Worm (Caenorhabditis elegans) whole organism, young adult: ENCODE results near the gene lev-8.

Experiments used
- B0261.1 ChIP-seq: sonication (generic microtip); optimal IDR thresholded peaks from 2 replicates; lab custom pipeline; 2016; ENCODE audit warnings: mild to moderate bottlenecking, missing genetic modification characterization, moderate library complexity, missing compliant biosample characterization
- C06A6.2 ChIP-seq: fragments of 200-800 bp; sonication (Bioruptor generic); conservative IDR thresholded peaks from 2 replicates; pipeline ENCODE4 v1.3.6; 2022; ENCODE audit warnings: missing genetic modification characterization, missing compliant biosample characterization
- F10E7.11 ChIP-seq: sonication (generic microtip); optimal IDR thresholded peaks from 2 replicates; lab custom pipeline; 2017; ENCODE audit warnings: mild to moderate bottlenecking, missing genetic modification characterization, moderate library complexity, missing compliant biosample characterization
- F22D6.2 ChIP-seq: sonication (generic microtip); optimal IDR thresholded peaks from 2 replicates; lab custom pipeline; 2016; ENCODE audit warnings: mild to moderate bottlenecking, missing genetic modification characterization, missing compliant biosample characterization
- F33H1.4 ChIP-seq: fragments of 200-800 bp; sonication (Bioruptor generic); IDR thresholded peaks from 2 replicates; pipeline ENCODE4 v1.3.6; 2022; ENCODE audit warnings: missing genetic modification reagents, missing genetic modification characterization, missing compliant biosample characterization
- F52B5.7 ChIP-seq: sonication (generic microtip); optimal IDR thresholded peaks from 2 replicates; lab custom pipeline; 2016; ENCODE audit warnings: mild to moderate bottlenecking, missing genetic modification characterization, missing compliant biosample characterization
- F57A8.1 ChIP-seq: fragments of 200-800 bp; sonication (Bioruptor generic); optimal IDR thresholded peaks from 2 replicates; lab custom pipeline; 2018; ENCODE audit warnings: mild to moderate bottlenecking, missing genetic modification characterization, moderate library complexity, missing compliant biosample characterization
- K11D2.4 ChIP-seq: fragments of 200-800 bp; sonication (Bioruptor generic); IDR thresholded peaks from 2 replicates; pipeline ENCODE4 v1.3.6; 2022; ENCODE audit warnings: missing genetic modification reagents, missing genetic modification characterization, missing compliant biosample characterization
- T07F8.4 ChIP-seq: sonication (generic microtip); optimal IDR thresholded peaks from 2 replicates; lab custom pipeline; 2016; ENCODE audit warnings: mild to moderate bottlenecking, missing genetic modification characterization, moderate library complexity, missing compliant biosample characterization
- Y53F4B.3 ChIP-seq: fragments of 200-800 bp; sonication (Bioruptor generic); IDR thresholded peaks from 2 replicates; pipeline ENCODE4 v1.3.6; 2022; ENCODE audit warnings: missing genetic modification reagents, missing genetic modification characterization, missing compliant biosample characterization
- aptf-3 ChIP-seq: fragments of 200-800 bp; sonication (Bioruptor generic); IDR thresholded peaks from 2 replicates; pipeline ENCODE4 v1.3.6; 2022; ENCODE audit warnings: missing genetic modification characterization, missing compliant biosample characterization
- atf-7 ChIP-seq: sonication (generic microtip); optimal IDR thresholded peaks from 2 replicates; lab custom pipeline; 2017; ENCODE audit warnings: mild to moderate bottlenecking, missing genetic modification characterization, missing compliant biosample characterization
- athp-1 ChIP-seq: sonication (generic microtip); optimal IDR thresholded peaks from 2 replicates; lab custom pipeline; 2017; ENCODE audit warnings: mild to moderate bottlenecking, missing genetic modification characterization, missing compliant biosample characterization
- attf-5 ChIP-seq: fragments of 200-800 bp; sonication (Bioruptor generic); optimal IDR thresholded peaks from 2 replicates; lab custom pipeline; 2018; ENCODE audit warnings: mild to moderate bottlenecking, missing genetic modification characterization, missing compliant biosample characterization
- ceh-100 ChIP-seq: fragments of 200-800 bp; sonication (Bioruptor generic); IDR thresholded peaks from 2 replicates; pipeline ENCODE4 v1.3.6; 2022; ENCODE audit warnings: missing genetic modification reagents, missing genetic modification characterization, missing compliant biosample characterization
- ceh-79 ChIP-seq: sonication (generic microtip); optimal IDR thresholded peaks from 2 replicates; lab custom pipeline; 2017; ENCODE audit warnings: mild to moderate bottlenecking, missing genetic modification characterization, missing compliant biosample characterization
- efl-1 ChIP-seq: fragments of 150-350 bp; optimal IDR thresholded peaks from 2 replicates; lab custom pipeline; 2014; ENCODE audit warnings: missing biosample characterization, missing genetic modification reagents, missing genetic modification characterization
- egrh-3 ChIP-seq: fragments of 200-800 bp; sonication (Bioruptor generic); IDR thresholded peaks from 2 replicates; pipeline ENCODE4 v1.3.6; 2022; ENCODE audit warnings: missing genetic modification reagents, missing genetic modification characterization, missing compliant biosample characterization
- fkh-3 ChIP-seq: sonication (generic microtip); optimal IDR thresholded peaks from 2 replicates; lab custom pipeline; 2016; ENCODE audit warnings: mild to moderate bottlenecking, missing genetic modification characterization, missing compliant biosample characterization
- him-1 ChIP-seq: sonication (generic microtip); optimal IDR thresholded peaks from 2 replicates; lab custom pipeline; 2016; ENCODE audit warnings: missing genotype, missing genetic modification reagents, missing genetic modification characterization, missing compliant biosample characterization
- hlh-12 ChIP-seq: sonication (generic microtip); optimal IDR thresholded peaks from 2 replicates; lab custom pipeline; 2016; ENCODE audit warnings: missing genetic modification characterization, missing compliant biosample characterization
- hlh-26 ChIP-seq: fragments of 200-800 bp; sonication (Bioruptor generic); conservative IDR thresholded peaks from 2 replicates; pipeline ENCODE4 v1.3.6; 2022; ENCODE audit warnings: missing genetic modification reagents, missing genetic modification characterization, missing compliant biosample characterization
- lag-1 ChIP-seq: fragments of 200-800 bp; sonication (Bioruptor generic); IDR thresholded peaks from 2 replicates; pipeline ENCODE4 v1.3.6; 2022; ENCODE audit warnings: missing genetic modification reagents, missing genetic modification characterization, missing compliant biosample characterization
- let-526 ChIP-seq: fragments of 200-800 bp; sonication (Bioruptor generic); IDR thresholded peaks from 2 replicates; pipeline ENCODE4 v1.3.6; 2022; ENCODE audit warnings: missing genetic modification reagents, missing genetic modification characterization, missing compliant biosample characterization
- lin-26 ChIP-seq: fragments of 200-800 bp; sonication (Bioruptor generic); IDR thresholded peaks from 2 replicates; pipeline ENCODE4 v1.3.6; 2022; ENCODE audit warnings: missing genetic modification reagents, missing genetic modification characterization, missing compliant biosample characterization
- lir-1 ChIP-seq: fragments of 200-800 bp; sonication (Bioruptor generic); conservative IDR thresholded peaks from 2 replicates; pipeline ENCODE4 v1.3.6; 2022; ENCODE audit warnings: missing genetic modification reagents, missing genetic modification characterization, missing compliant biosample characterization
- madf-3 ChIP-seq: fragments of 200-800 bp; sonication (Bioruptor generic); IDR thresholded peaks from 2 replicates; pipeline ENCODE4 v1.3.6; 2022; ENCODE audit warnings: missing genetic modification reagents, missing genetic modification characterization, missing compliant biosample characterization
- nfya-1 ChIP-seq: sonication (generic microtip); optimal IDR thresholded peaks from 2 replicates; lab custom pipeline; 2017; ENCODE audit warnings: antibody characterized with exemption, missing compliant biosample characterization, missing genetic modification characterization, borderline replicate concordance; ENCODE audit not compliant: insufficient read depth
- nfya-2 ChIP-seq: fragments of 200-800 bp; sonication (Bioruptor generic); IDR thresholded peaks from 2 replicates; pipeline ENCODE4 v1.3.6; 2022; ENCODE audit warnings: missing genetic modification reagents, missing genetic modification characterization, missing compliant biosample characterization
- nfyb-1 ChIP-seq: fragments of 200-800 bp; sonication (Bioruptor generic); IDR thresholded peaks from 2 replicates; pipeline ENCODE4 v1.3.6; 2022; ENCODE audit warnings: missing genetic modification reagents, missing genetic modification characterization, missing compliant biosample characterization
- pbrm-1 ChIP-seq: fragments of 200-800 bp; sonication (Bioruptor generic); IDR thresholded peaks from 2 replicates; pipeline ENCODE4 v1.3.6; 2022; ENCODE audit warnings: missing genetic modification reagents, missing genetic modification characterization, missing compliant biosample characterization
- sea-2 ChIP-seq: fragments of 200-800 bp; sonication (Bioruptor generic); IDR thresholded peaks from 2 replicates; pipeline ENCODE4 v1.3.6; 2022; ENCODE audit warnings: missing genetic modification characterization, missing compliant biosample characterization
- snpc-1.1 ChIP-seq: sonication (generic microtip); optimal IDR thresholded peaks from 2 replicates; lab custom pipeline; 2017; ENCODE audit warnings: missing genetic modification characterization, mild to moderate bottlenecking, missing compliant biosample characterization, antibody characterized with exemption, moderate library complexity, missing genotype, missing genetic modification reagents; ENCODE audit not compliant: insufficient read depth
- snpc-3.4 ChIP-seq: sonication (generic microtip); optimal IDR thresholded peaks from 2 replicates; lab custom pipeline; 2017; ENCODE audit warnings: missing genetic modification characterization, mild to moderate bottlenecking, missing compliant biosample characterization, antibody characterized with exemption, moderate library complexity, missing genotype, missing genetic modification reagents
- sptf-2 ChIP-seq: fragments of 200-800 bp; sonication (Bioruptor generic); optimal IDR thresholded peaks from 2 replicates; lab custom pipeline; 2018; ENCODE audit warnings: mild to moderate bottlenecking, missing genetic modification characterization, missing compliant biosample characterization
- tbp1 ChIP-seq: fragments of 200-800 bp; sonication (Bioruptor generic); optimal IDR thresholded peaks from 2 replicates; lab custom pipeline; 2018; ENCODE audit warnings: mild to moderate bottlenecking, missing genetic modification characterization, missing compliant biosample characterization
- zfh-2 ChIP-seq: fragments of 200-800 bp; sonication (Bioruptor generic); conservative IDR thresholded peaks from 2 replicates; pipeline ENCODE4 v1.3.6; 2022; ENCODE audit warnings: missing genetic modification reagents, missing genetic modification characterization, missing compliant biosample characterization
- zim-3 ChIP-seq: sonication (generic microtip); optimal IDR thresholded peaks from 2 replicates; lab custom pipeline; 2017; ENCODE audit warnings: mild to moderate bottlenecking, missing genetic modification characterization, moderate library complexity, missing compliant biosample characterization
- ztf-22 ChIP-seq: fragments of 200-800 bp; sonication (Bioruptor generic); optimal IDR thresholded peaks from 2 replicates; lab custom pipeline; 2018; ENCODE audit warnings: mild to moderate bottlenecking, missing genetic modification characterization, moderate library complexity, missing compliant biosample characterization
- ztf-26 ChIP-seq: sonication (generic microtip); optimal IDR thresholded peaks from 2 replicates; lab custom pipeline; 2017; ENCODE audit warnings: missing genetic modification characterization, missing compliant biosample characterization

The lev-8 gene

DNA sequence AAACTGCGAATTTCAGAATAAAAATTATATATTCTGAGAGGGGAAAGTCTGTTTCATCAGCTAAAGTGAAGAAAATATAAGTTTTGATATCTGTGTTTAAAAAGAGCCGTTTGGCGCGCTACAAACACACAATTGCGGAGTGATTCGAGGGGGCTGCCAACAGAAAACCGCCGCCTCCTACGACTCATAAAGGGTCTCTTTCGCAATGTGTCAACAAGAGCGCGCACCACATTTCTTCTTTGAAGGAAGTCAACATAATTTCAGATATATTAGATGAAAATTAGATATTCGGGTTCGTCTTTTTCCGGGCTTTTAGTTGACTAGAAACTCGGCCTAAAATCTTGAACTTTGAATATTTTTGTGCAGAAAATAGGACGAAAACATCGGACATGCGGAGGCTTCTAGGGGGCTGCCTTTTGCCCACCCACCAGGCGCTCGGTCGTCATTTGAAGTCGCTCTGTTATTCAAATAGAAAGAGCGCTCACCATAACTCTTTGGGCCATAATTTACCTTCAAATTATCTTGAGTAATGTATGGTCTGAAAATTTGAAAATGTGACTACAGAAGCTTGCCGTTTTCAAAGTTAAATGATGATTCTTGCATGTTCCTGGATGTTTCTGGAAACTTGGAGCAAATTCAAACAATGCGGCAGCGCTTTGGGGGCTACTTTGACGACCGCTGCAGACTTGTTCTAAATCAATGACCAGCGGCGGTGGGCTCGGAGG is 45.2 kb downstream of the lev-8 start (continued):
- TF ChIP-seq F52B5.7 (tag; lab: Kevin White, UChicago) (peak; percentile 82), egrh-3 (GFP tag; lab: Robert Waterston, UW) (peak; percentile 80), madf-3 (peak; percentile 54; the same call in 1 of the 2 replicates), nfyb-1 (GFP tag; lab: Robert Waterston, UW) (peak; percentile 96), athp-1 (peak; percentile 88), zim-3 (tag; lab: Kevin White, UChicago) (no peak), nfya-1 (tag; lab: Kevin White, UChicago) (no peak), B0261.1 (tag; lab: Kevin White, UChicago) (peak; percentile 48), Y53F4B.3 (no peak), tbp1 (GFP tag; lab: Kevin White, UChicago) (peak; percentile 74), ceh-100 (peak; percentile 14; the same call in 1 of the 2 replicates), aptf-3 (GFP tag; lab: Robert Waterston, UW) (no peak), pbrm-1 (GFP tag; lab: Robert Waterston, UW) (peak; percentile 95), ztf-26 (peak; percentile 99), F10E7.11 (tag; lab: Kevin White, UChicago) (peak; percentile 35), F57A8.1 (GFP tag; lab: Kevin White, UChicago) (peak; percentile 68), C06A6.2 (GFP tag; lab: Robert Waterston, UW) (peak; percentile 89), T07F8.4 (tag; lab: Kevin White, UChicago) (peak; percentile 23)

DNA sequence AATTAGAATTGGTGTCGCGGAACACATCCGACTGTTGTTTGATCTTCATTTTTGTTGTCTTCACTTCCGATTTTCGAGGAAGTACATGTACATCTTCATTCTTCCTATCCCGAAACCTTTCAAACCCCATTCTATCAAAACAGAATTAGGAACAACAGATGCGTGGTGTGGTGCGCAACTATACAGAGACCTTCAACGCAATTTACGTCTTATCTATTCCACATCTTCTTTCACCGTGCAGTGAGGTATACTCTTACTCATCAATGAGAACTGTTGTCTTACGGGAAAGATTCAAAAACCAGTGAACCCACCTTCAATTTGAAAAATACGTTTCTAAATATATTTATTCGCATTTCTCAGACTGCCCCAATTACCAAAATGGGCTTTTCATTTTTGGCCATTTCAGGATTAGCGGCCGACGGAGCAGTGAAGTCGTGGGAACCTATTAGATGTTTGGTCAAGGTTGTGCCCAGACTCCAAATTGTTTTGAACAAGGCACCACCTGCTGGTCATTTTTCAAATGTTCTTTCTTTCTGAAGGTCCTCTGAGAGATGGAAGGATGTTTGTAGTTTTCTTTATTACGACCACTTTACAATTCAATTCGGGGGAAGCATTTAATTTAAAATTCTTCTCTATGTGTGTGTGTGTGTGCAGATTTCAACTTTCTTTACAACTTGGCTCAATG is 46.2 kb downstream of the lev-8 start:
- TF ChIP-seq efl-1 (GFP tag; lab: Kevin White, UChicago) (no peak), attf-5 (GFP tag; lab: Kevin White, UChicago) (no peak), ceh-79 (no peak), ztf-22 (GFP tag; lab: Kevin White, UChicago) (no peak), lir-1 (GFP tag; lab: Robert Waterston, UW) (no peak), F52B5.7 (tag; lab: Kevin White, UChicago) (no peak), tbp1 (GFP tag; lab: Kevin White, UChicago) (no peak), atf-7 (tag; lab: Kevin White, UChicago) (no peak), snpc-1.1 (tag; lab: Kevin White, UChicago) (no peak)

DNA sequence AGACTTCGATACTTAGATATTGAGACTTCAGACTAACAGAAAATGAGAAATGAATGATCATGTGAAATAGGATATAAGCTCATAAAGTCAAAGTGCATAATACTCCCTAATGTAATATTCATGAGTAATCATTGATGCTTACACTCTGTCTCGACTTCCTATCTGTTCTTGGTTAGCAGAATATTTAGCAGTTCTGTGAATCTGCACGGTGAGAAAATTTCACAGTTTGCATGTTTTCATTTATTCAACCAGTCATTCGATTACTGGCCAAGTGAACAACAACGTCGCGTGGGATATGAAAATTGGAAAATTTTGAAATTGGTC is 46.7 kb downstream of the lev-8 start:
- TF ChIP-seq zfh-2 (GFP tag; lab: Robert Waterston, UW), result no peak
- no peak for TF ChIP-seq hlh-26 (GFP tag; lab: Robert Waterston, UW)
- TF ChIP-seq fkh-3 (tag; lab: Kevin White, UChicago), result no peak
- no peak for TF ChIP-seq lin-26
- TF ChIP-seq snpc-3.4 (tag; lab: Kevin White, UChicago), result no peak
- TF ChIP-seq sea-2, result no peak
- no peak for TF ChIP-seq him-1
- TF ChIP-seq hlh-12, result no peak
- no peak for TF ChIP-seq K11D2.4 (GFP tag; lab: Robert Waterston, UW)
- TF ChIP-seq sptf-2 (GFP tag; lab: Kevin White, UChicago), result no peak
- TF ChIP-seq let-526, result no peak
- no peak for TF ChIP-seq efl-1 (GFP tag; lab: Kevin White, UChicago)
- no peak for TF ChIP-seq lag-1 (GFP tag; lab: Robert Waterston, UW)
- TF ChIP-seq nfya-2 (GFP tag; lab: Robert Waterston, UW), result no peak
- TF ChIP-seq F33H1.4 (GFP tag; lab: Robert Waterston, UW), result no peak
- TF ChIP-seq F22D6.2, result no peak
